Worm (Caenorhabditis elegans) whole organism, L2 larva: ENCODE data around the gene hmt-1.

ENCODE experiments used
- C34F6.9 ChIP-seq: fragments of 150-350 bp; optimal IDR thresholded peaks from 2 replicates; lab custom pipeline; 2014; ENCODE audit warnings: missing biosample characterization, missing genetic modification characterization
- F13H6.1 ChIP-seq: sonication (generic microtip); optimal IDR thresholded peaks from 2 replicates; lab custom pipeline; 2016; ENCODE audit warnings: missing genetic modification characterization, missing compliant biosample characterization
- R02D3.7 ChIP-seq: fragments of 150-350 bp; optimal IDR thresholded peaks from 2 replicates; lab custom pipeline; 2014; ENCODE audit warnings: missing biosample characterization, missing genetic modification characterization
- Y55F3AM.14 ChIP-seq: fragments of 200-800 bp; sonication (Bioruptor generic); optimal IDR thresholded peaks from 2 replicates; lab custom pipeline; 2018; ENCODE audit warnings: mild to moderate bottlenecking, missing genetic modification characterization, missing compliant biosample characterization
- ZK546.5 ChIP-seq: sonication (generic microtip); optimal IDR thresholded peaks from 2 replicates; lab custom pipeline; 2017; ENCODE audit warnings: missing biosample characterization, missing genetic modification characterization
- alr-1 ChIP-seq: fragments of 150-350 bp; optimal IDR thresholded peaks from 2 replicates; lab custom pipeline; 2014; ENCODE audit warnings: missing biosample characterization, missing genetic modification characterization
- aly-2 ChIP-seq: fragments of 150-350 bp; optimal IDR thresholded peaks from 2 replicates; lab custom pipeline; 2014; ENCODE audit warnings: missing biosample characterization, missing genetic modification characterization
- blmp-1 ChIP-seq: sonication (generic microtip); optimal IDR thresholded peaks from 2 replicates; lab custom pipeline; 2017; ENCODE audit warnings: missing genetic modification characterization, mild to moderate bottlenecking, missing compliant biosample characterization, antibody characterized with exemption, moderate library complexity; ENCODE audit not compliant: insufficient read depth
- ceh-82 ChIP-seq: fragments of 150-350 bp; optimal IDR thresholded peaks from 2 replicates; lab custom pipeline; 2014; ENCODE audit warnings: missing biosample characterization, missing genetic modification characterization
- crh-2 ChIP-seq: sonication (generic microtip); optimal IDR thresholded peaks from 2 replicates; lab custom pipeline; 2017; ENCODE audit warnings: missing biosample characterization, missing genetic modification characterization
- dmd-4 ChIP-seq: sonication (generic microtip); optimal IDR thresholded peaks from 2 replicates; lab custom pipeline; 2017; ENCODE audit warnings: missing biosample characterization, missing genetic modification characterization
- egl-27 ChIP-seq: sonication (generic microtip); optimal IDR thresholded peaks from 3 replicates; lab custom pipeline; 2017; ENCODE audit warnings: missing biosample characterization, missing genetic modification reagents, missing genetic modification characterization
- elt-1 ChIP-seq: fragments of 150-350 bp; optimal IDR thresholded peaks from 2 replicates; lab custom pipeline; 2014; ENCODE audit warnings: missing biosample characterization, missing genetic modification characterization
- elt-3 ChIP-seq: sonication (generic microtip); optimal IDR thresholded peaks from 2 replicates; lab custom pipeline; 2017; ENCODE audit warnings: missing biosample characterization, missing genetic modification characterization
- fos-1 ChIP-seq: fragments of 150-350 bp; optimal IDR thresholded peaks from 2 replicates; lab custom pipeline; 2014; ENCODE audit warnings: missing biosample characterization, missing genetic modification characterization
- gmeb-1 ChIP-seq: fragments of 150-350 bp; optimal IDR thresholded peaks from 2 replicates; lab custom pipeline; 2014; ENCODE audit warnings: missing biosample characterization, missing genetic modification characterization
- lin-11 ChIP-seq: fragments of 150-350 bp; sonication (generic microtip); optimal IDR thresholded peaks from 2 replicates; lab custom pipeline; 2014; ENCODE audit warnings: missing biosample characterization, missing genetic modification characterization, inconsistent platforms, mixed read lengths
- lsy-2 ChIP-seq, 2 experiments: fragments of 150-350 bp in 1 of 2; sonication (generic microtip) in 1 of 2; optimal IDR thresholded peaks; 2 replicates each; lab custom pipeline; 2014 to 2017; ENCODE audit warnings: missing biosample characterization in 2 of 2, missing genetic modification characterization in 2 of 2
- mab-5 ChIP-seq: fragments of 150-350 bp; optimal IDR thresholded peaks from 2 replicates; lab custom pipeline; 2014; ENCODE audit warnings: missing biosample characterization, missing genetic modification characterization
- mbf-1 ChIP-seq: sonication (generic microtip); optimal IDR thresholded peaks from 2 replicates; lab custom pipeline; 2017; ENCODE audit warnings: missing biosample characterization, missing genetic modification characterization
- mdl-1 ChIP-seq, 2 experiments: fragments of 150-350 bp in 1 of 2; sonication (generic microtip) in 1 of 2; optimal IDR thresholded peaks; 2 replicates each; lab custom pipeline; 2017; ENCODE audit warnings: missing biosample characterization in 2 of 2, missing genetic modification characterization in 2 of 2
- nhr-10 ChIP-seq: sonication (generic microtip); optimal IDR thresholded peaks from 2 replicates; lab custom pipeline; 2017; ENCODE audit warnings: missing biosample characterization, missing genetic modification characterization
- nhr-11 ChIP-seq: fragments of 150-350 bp; optimal IDR thresholded peaks from 2 replicates; lab custom pipeline; 2014; ENCODE audit warnings: missing biosample characterization, missing genetic modification characterization
- nhr-12 ChIP-seq: fragments of 150-350 bp; optimal IDR thresholded peaks from 2 replicates; lab custom pipeline; 2014; ENCODE audit warnings: missing biosample characterization, missing genetic modification characterization
- nhr-129 ChIP-seq: fragments of 150-350 bp; optimal IDR thresholded peaks from 2 replicates; lab custom pipeline; 2014; ENCODE audit warnings: missing biosample characterization, missing genetic modification characterization
- nhr-237 ChIP-seq: fragments of 150-350 bp; optimal IDR thresholded peaks from 2 replicates; lab custom pipeline; 2014; ENCODE audit warnings: missing biosample characterization, missing genetic modification characterization
- nhr-25 ChIP-seq: fragments of 150-350 bp; sonication (generic microtip); optimal IDR thresholded peaks from 3 replicates; lab custom pipeline; 2014; ENCODE audit warnings: missing biosample characterization, missing genetic modification characterization
- nhr-77 ChIP-seq: fragments of 150-350 bp; optimal IDR thresholded peaks from 2 replicates; lab custom pipeline; 2014; ENCODE audit warnings: missing biosample characterization, missing genetic modification characterization
- sem-4 ChIP-seq: fragments of 150-350 bp; optimal IDR thresholded peaks from 2 replicates; lab custom pipeline; 2014; ENCODE audit warnings: missing biosample characterization, missing genetic modification reagents, missing genetic modification characterization
- sma-9 ChIP-seq, 2 experiments: fragments of 150-350 bp in 1 of 2; sonication (generic microtip) in 1 of 2; optimal IDR thresholded peaks; 2 replicates each; lab custom pipeline; 2014 to 2016; ENCODE audit warnings: missing genetic modification characterization in 2 of 2, mild to moderate bottlenecking in 1 of 2, missing biosample characterization in 1 of 2, missing compliant biosample characterization in 1 of 2, missing genetic modification reagents in 1 of 2, moderate library complexity in 1 of 2
- unc-62 ChIP-seq: fragments of 150-350 bp; optimal IDR thresholded peaks from 2 replicates; lab custom pipeline; 2014; ENCODE audit warnings: missing biosample characterization, missing genetic modification reagents, missing genetic modification characterization
- ztf-11 ChIP-seq: sonication (generic microtip); optimal IDR thresholded peaks from 2 replicates; lab custom pipeline; 2017; ENCODE audit warnings: missing biosample characterization, missing genetic modification characterization
- ztf-4 ChIP-seq: fragments of 150-350 bp; optimal IDR thresholded peaks from 2 replicates; lab custom pipeline; 2014; ENCODE audit warnings: missing biosample characterization, missing genetic modification characterization

The hmt-1 gene

DNA sequence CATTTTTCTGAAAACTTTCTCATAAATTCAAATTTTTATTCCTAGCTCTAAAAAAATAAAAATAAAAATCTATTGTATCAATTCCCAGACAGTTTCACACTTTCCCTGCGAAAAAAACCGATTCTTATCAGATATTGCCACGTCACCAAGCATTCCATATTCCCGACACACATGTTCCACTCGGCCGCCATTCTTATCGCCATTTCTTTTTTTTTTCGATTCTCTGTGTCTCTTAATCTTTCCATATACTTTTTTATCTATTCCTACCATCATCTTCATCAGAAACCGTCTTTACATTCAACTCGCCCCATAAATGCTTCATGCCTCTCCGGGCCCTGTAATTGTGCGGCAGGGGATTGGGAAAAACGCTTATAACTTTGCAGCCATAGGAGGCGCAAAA, 12.3 kb downstream of the hmt-1 start:
- TF ChIP-seq dmd-4 (tag; lab: Kevin White, UChicago) (no peak), fos-1 (tag; lab: Kevin White, UChicago) (peak; percentile 82), C34F6.9 (no peak), F13H6.1 (peak; percentile 2), crh-2 (peak; percentile 94), aly-2 (tag; lab: Kevin White, UChicago) (no peak), blmp-1 (peak; percentile 27)
- TF ChIP-seq, all 48 proteins: peak for 4

DNA sequence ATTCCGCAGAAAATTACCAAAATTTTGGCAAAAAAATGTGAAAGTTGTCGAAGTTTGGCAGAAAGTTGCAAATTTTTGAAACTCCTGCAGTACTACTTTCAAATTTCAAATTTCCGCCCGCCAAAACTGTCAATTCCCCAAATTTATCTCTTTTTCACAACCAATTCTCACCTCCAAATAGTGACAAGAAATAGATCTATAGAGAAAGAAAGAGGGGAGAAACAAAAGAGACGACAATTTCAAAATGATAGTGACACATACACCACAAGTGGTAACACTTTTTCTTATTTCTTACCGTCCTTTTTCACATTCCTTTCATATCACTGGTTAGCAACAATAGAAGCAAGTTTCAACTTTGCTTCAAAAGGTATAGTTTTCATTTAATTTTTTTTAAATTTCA, 15.8 kb downstream of the hmt-1 start:
- TF ChIP-seq fos-1 (tag; lab: Kevin White, UChicago) = peak; percentile 31
- no peak for TF ChIP-seq dmd-4 (tag; lab: Kevin White, UChicago)
- TF ChIP-seq, all 48 proteins: peak for 1

ce11 chrIII:11082604-11083003, 17.2 kb downstream of the hmt-1 start:
- TF ChIP-seq aly-2 (tag; lab: Kevin White, UChicago) = no peak
- TF ChIP-seq elt-3 (tag; lab: Kevin White, UChicago) = no peak

- no peak for TF ChIP-seq nhr-25
- TF ChIP-seq, all 48 proteins: peak for 0
These were observed 20.3 kb downstream of the hmt-1 start, which contains the start of gene W09D6.4 for ce11 chrIII:11079445-11079844. Gene W09D6.4, plus strand, starts transcription at chrIII:11079745.

DNA sequence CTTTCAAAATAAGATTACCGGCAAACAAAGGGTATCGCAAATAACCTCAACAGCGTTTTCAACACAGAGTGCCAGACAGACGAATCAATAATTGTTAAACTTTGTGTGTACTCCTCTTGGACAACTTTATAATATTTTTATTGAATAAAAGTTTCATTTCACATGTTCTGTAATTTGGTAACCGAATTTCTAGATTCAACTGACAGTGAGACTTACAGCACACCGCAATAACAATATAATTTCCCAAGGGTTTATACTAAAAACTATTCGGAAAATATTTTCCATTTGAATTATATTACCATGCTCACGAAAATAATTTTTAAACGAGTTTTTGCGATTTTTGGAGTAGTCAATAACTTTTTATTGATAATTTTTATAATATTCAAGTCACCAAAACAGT, 22.4 kb downstream of the hmt-1 start, which contains the start of gene str-246:
TSS of gene str-246 (plus strand) at position 301 of the 400 bp plus-strand sequence.
- no peak for TF ChIP-seq lsy-2 (tag; optimal IDR thresholded peaks at IDR 0.05; lab: Kevin White, UChicago)
- no peak for TF ChIP-seq R02D3.7 (tag; lab: Kevin White, UChicago)
- TF ChIP-seq alr-1 (tag; lab: Kevin White, UChicago) = no peak
- TF ChIP-seq ztf-4 (tag; lab: Kevin White, UChicago) = no peak
- no peak for TF ChIP-seq elt-3 (tag; lab: Kevin White, UChicago)
- TF ChIP-seq sma-9 (GFP tag; optimal IDR thresholded peaks at IDR 0.05; lab: Kevin White, UChicago) = no peak
- no peak for TF ChIP-seq sma-9 (tag; optimal IDR thresholded peaks at IDR 0.05; lab: Kevin White, UChicago)
- no peak for TF ChIP-seq nhr-10 (tag; lab: Kevin White, UChicago)
- TF ChIP-seq mbf-1 (tag; lab: Kevin White, UChicago) = no peak
- no peak for TF ChIP-seq fos-1 (tag; lab: Kevin White, UChicago)
- TF ChIP-seq lin-11 (tag; lab: Kevin White, UChicago) = no peak
- TF ChIP-seq unc-62 (GFP tag; lab: Kevin White, UChicago) = no peak
- TF ChIP-seq nhr-77 (tag; lab: Kevin White, UChicago) = no peak
- no peak for TF ChIP-seq mdl-1 (tag; optimal IDR thresholded peaks at IDR 0.05; lab: Kevin White, UChicago)
- TF ChIP-seq Y55F3AM.14 (GFP tag; lab: Kevin White, UChicago) = no peak
- TF ChIP-seq aly-2 (tag; lab: Kevin White, UChicago) = no peak

- TF ChIP-seq nhr-237 (tag; lab: Kevin White, UChicago) = no peak
- no peak for TF ChIP-seq nhr-77 (tag; lab: Kevin White, UChicago)
- TF ChIP-seq nhr-10 (tag; lab: Kevin White, UChicago) = no peak
- TF ChIP-seq sem-4 = no peak
These were observed 23.0 kb downstream of the hmt-1 start for ce11 chrIII:11076743-11077142.

DNA sequence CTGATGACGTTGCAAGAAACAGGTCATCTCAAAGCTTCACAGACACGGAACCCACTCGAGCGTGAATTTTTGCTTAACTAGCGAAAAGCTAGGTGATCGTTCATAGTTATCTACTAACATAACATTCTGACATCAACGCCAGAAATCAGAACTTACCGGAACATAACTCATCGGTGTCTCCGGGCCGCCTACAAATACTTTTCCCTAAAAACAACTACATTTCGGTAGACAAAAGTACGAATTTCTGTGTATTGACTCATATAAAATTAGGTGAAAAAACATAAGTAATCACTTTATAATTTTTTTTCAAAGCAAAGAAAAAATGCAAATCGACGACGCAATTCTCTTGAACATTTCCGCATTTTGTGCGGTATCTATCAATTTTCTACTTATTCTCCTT, 25.6 kb downstream of the hmt-1 start, which contains the start of gene str-261:
TSS of gene str-261 (plus strand) at position 301 of the 400 bp plus-strand sequence.
- TF ChIP-seq nhr-11 (tag; lab: Kevin White, UChicago) (no peak), mab-5 (tag; lab: Kevin White, UChicago) (no peak), R02D3.7 (tag; lab: Kevin White, UChicago) (no peak), C34F6.9 (no peak), gmeb-1 (tag; lab: Kevin White, UChicago) (no peak), elt-1 (tag; lab: Kevin White, UChicago) (no peak)

ce11 chrIII:11070210-11070609, 29.6 kb downstream of the hmt-1 start:
- TF ChIP-seq ZK546.5 (tag; lab: Kevin White, UChicago) (no peak), nhr-25 (no peak), ceh-82 (tag; lab: Kevin White, UChicago) (no peak), unc-62 (GFP tag; lab: Kevin White, UChicago) (no peak), ztf-11 (tag; lab: Kevin White, UChicago) (no peak), C34F6.9 (no peak), egl-27 (tag; lab: Kevin White, UChicago) (no peak), gmeb-1 (tag; lab: Kevin White, UChicago) (no peak), nhr-12 (tag; lab: Kevin White, UChicago) (no peak), R02D3.7 (tag; lab: Kevin White, UChicago) (no peak), fos-1 (tag; lab: Kevin White, UChicago) (no peak), elt-3 (tag; lab: Kevin White, UChicago) (no peak), elt-1 (tag; lab: Kevin White, UChicago) (no peak), nhr-77 (tag; lab: Kevin White, UChicago) (no peak), nhr-129 (tag; lab: Kevin White, UChicago) (no peak), mab-5 (tag; lab: Kevin White, UChicago) (no peak), nhr-11 (tag; lab: Kevin White, UChicago) (no peak)
